Fruit fly (Drosophila melanogaster) whole organism, embryonic: ENCODE measurements around the gene CG13012.
A peak's percentile ranks its signal among the peaks of the same experiment; 100 is the strongest.

Source experiments
- Asciz ChIP-seq: fragments of 200-800 bp; sonication (Bioruptor generic); optimal IDR thresholded peaks from 2 replicates; lab custom pipeline; 2017; ENCODE audit warnings: missing biosample characterization, mild to moderate bottlenecking, missing genetic modification characterization, missing genetic modification reagents
- B-H1 ChIP-seq: fragments of 200-800 bp; sonication (Bioruptor generic); IDR thresholded peaks from 3 replicates; pipeline ENCODE4 v1.3.6; 2022; ENCODE audit warnings: missing biosample characterization, missing genetic modification characterization
- CG12299 ChIP-seq: fragments of 200-800 bp; sonication (Bioruptor generic); optimal IDR thresholded peaks from 2 replicates; lab custom pipeline; 2018; ENCODE audit warnings: missing biosample characterization, mild to moderate bottlenecking, missing genetic modification characterization
- CG12659 ChIP-seq: fragments of 200-800 bp; sonication (Bioruptor generic); optimal IDR thresholded peaks from 3 replicates; lab custom pipeline; 2017; ENCODE audit warnings: mild to moderate bottlenecking, missing biosample characterization, missing genetic modification reagents, missing genetic modification characterization
- CG12942 ChIP-seq: fragments of 200-800 bp; sonication (Bioruptor generic); optimal IDR thresholded peaks from 3 replicates; lab custom pipeline; 2016; ENCODE audit warnings: missing biosample characterization, missing genetic modification characterization
- CG13296 ChIP-seq: fragments of 200-800 bp; sonication (Bioruptor generic); optimal IDR thresholded peaks from 3 replicates; lab custom pipeline; 2018; ENCODE audit warnings: missing biosample characterization, mild to moderate bottlenecking, missing genetic modification characterization
- CG16779 ChIP-seq: fragments of 200-800 bp; sonication (Bioruptor generic); IDR thresholded peaks from 2 replicates; pipeline ENCODE4 v1.3.6; 2022; ENCODE audit warnings: missing biosample characterization, missing genetic modification characterization
- CG2129 ChIP-seq: fragments of 200-800 bp; sonication (Bioruptor generic); IDR thresholded peaks from 2 replicates; pipeline ENCODE4 v1.3.6; 2022; ENCODE audit warnings: missing biosample characterization, missing genetic modification characterization; ENCODE audit not compliant: partially characterized antibody
- CG30403 ChIP-seq: fragments of 200-800 bp; sonication (Bioruptor generic); optimal IDR thresholded peaks from 3 replicates; lab custom pipeline; 2016; ENCODE audit warnings: missing biosample characterization, missing genetic modification characterization
- CG34376 ChIP-seq: fragments of 200-800 bp; sonication (Bioruptor generic); optimal IDR thresholded peaks from 2 replicates; lab custom pipeline; 2018; ENCODE audit warnings: missing biosample characterization, mild to moderate bottlenecking, missing genetic modification characterization
- CG4707 ChIP-seq: fragments of 200-800 bp; sonication (Bioruptor generic); optimal IDR thresholded peaks from 2 replicates; lab custom pipeline; 2018; ENCODE audit warnings: missing biosample characterization, mild to moderate bottlenecking, missing genetic modification characterization, moderate library complexity
- CG5953 ChIP-seq: fragments of 200-800 bp; sonication (Bioruptor generic); IDR thresholded peaks from 2 replicates; pipeline ENCODE4 v1.3.6; 2022; ENCODE audit warnings: missing biosample characterization, missing genetic modification characterization
- CG6175 ChIP-seq: fragments of 200-800 bp; sonication (Bioruptor generic); IDR thresholded peaks from 3 replicates; pipeline ENCODE4 v1.3.6; 2022; ENCODE audit warnings: missing biosample characterization, missing genetic modification characterization
- Camta ChIP-seq: fragments of 200-800 bp; sonication (Bioruptor generic); optimal IDR thresholded peaks from 2 replicates; lab custom pipeline; 2016; ENCODE audit warnings: missing biosample characterization, missing genetic modification characterization
- Dek ChIP-seq: fragments of 200-800 bp; sonication (Bioruptor generic); optimal IDR thresholded peaks from 3 replicates; lab custom pipeline; 2019; ENCODE audit warnings: missing biosample characterization, mild to moderate bottlenecking, missing genetic modification characterization, moderate library complexity
- E2f1 ChIP-seq: fragments of 200-800 bp; sonication (Bioruptor generic); IDR thresholded peaks from 2 replicates; pipeline ENCODE4 v1.3.6; 2022; ENCODE audit warnings: missing biosample characterization, missing genetic modification characterization
- Gsc ChIP-seq: fragments of 200-800 bp; sonication (Bioruptor generic); IDR thresholded peaks from 2 replicates; pipeline ENCODE4 v1.3.6; 2022; ENCODE audit warnings: missing biosample characterization, missing genetic modification characterization
- H2.0 ChIP-seq: fragments of 200-800 bp; sonication (Bioruptor generic); IDR thresholded peaks from 2 replicates; pipeline ENCODE4 v1.3.6; 2022; ENCODE audit warnings: missing biosample characterization, missing genetic modification characterization
- HLH54F ChIP-seq: fragments of 200-800 bp; sonication (Bioruptor generic); optimal IDR thresholded peaks from 3 replicates; lab custom pipeline; 2016; ENCODE audit warnings: missing biosample characterization, missing genetic modification characterization
- Hey ChIP-seq: fragments of 200-800 bp; sonication (Bioruptor generic); optimal IDR thresholded peaks from 3 replicates; lab custom pipeline; 2018; ENCODE audit warnings: missing biosample characterization, mild to moderate bottlenecking, missing genetic modification characterization
- HmgD ChIP-seq: fragments of 200-800 bp; sonication (Bioruptor generic); optimal IDR thresholded peaks from 3 replicates; lab custom pipeline; 2016; ENCODE audit warnings: missing biosample characterization, missing genetic modification characterization
- Hr39 ChIP-seq: fragments of >200 bp; optimal IDR thresholded peaks from 2 replicates; lab custom pipeline; 2017
- Mes4 ChIP-seq: fragments of 200-800 bp; sonication (Bioruptor generic); optimal IDR thresholded peaks from 2 replicates; lab custom pipeline; 2016; ENCODE audit warnings: missing biosample characterization, missing genetic modification characterization
- Mrtf ChIP-seq: fragments of 200-800 bp; sonication (Bioruptor generic); IDR thresholded peaks from 3 replicates; pipeline ENCODE4 v1.3.6; 2022; ENCODE audit warnings: missing biosample characterization, missing genetic modification characterization
- Myb ChIP-seq: fragments of 200-800 bp; sonication (Bioruptor generic); optimal IDR thresholded peaks from 2 replicates; lab custom pipeline; 2016; ENCODE audit warnings: missing biosample characterization, missing genetic modification characterization
- Nf-YA ChIP-seq: fragments of 200-800 bp; sonication (Bioruptor generic); IDR thresholded peaks from 2 replicates; pipeline ENCODE4 v1.3.6; 2022; ENCODE audit warnings: missing biosample characterization, missing genetic modification characterization
- Nf-YC ChIP-seq: fragments of 200-800 bp; optimal IDR thresholded peaks from 3 replicates; lab custom pipeline; 2019; ENCODE audit warnings: missing biosample characterization, mild to moderate bottlenecking, missing genetic modification characterization, moderate library complexity
- Sry-β ChIP-seq: fragments of 200-800 bp; sonication (Bioruptor generic); optimal IDR thresholded peaks from 2 replicates; lab custom pipeline; 2018; ENCODE audit warnings: missing biosample characterization, mild to moderate bottlenecking, missing genetic modification characterization, moderate library complexity
- Taf1 ChIP-seq: fragments of 200-800 bp; sonication (Bioruptor generic); IDR thresholded peaks from 2 replicates; pipeline ENCODE4 v1.3.6; 2022; ENCODE audit warnings: missing biosample characterization, missing genetic modification characterization
- Trl ChIP-seq, 3 experiments: fragments of >200 bp in 2 of 3; fragments of 200-800 bp in 1 of 3; sonication (Bioruptor generic) in 1 of 3; optimal IDR thresholded peaks; 2 replicates in 1 of 3; 3 replicates in 2 of 3; lab custom pipeline; 2016 to 2017; ENCODE audit warnings: missing biosample characterization in 1 of 3, missing genetic modification characterization in 1 of 3
- Vsx1 ChIP-seq: fragments of 200-800 bp; sonication (Bioruptor generic); optimal IDR thresholded peaks from 2 replicates; lab custom pipeline; 2017; ENCODE audit warnings: missing biosample characterization, mild to moderate bottlenecking, missing genetic modification characterization, missing genetic modification reagents
- bbx ChIP-seq: fragments of 200-800 bp; sonication (Bioruptor generic); IDR thresholded peaks from 2 replicates; pipeline ENCODE4 v1.3.6; 2022; ENCODE audit warnings: missing biosample characterization, missing genetic modification characterization; ENCODE audit not compliant: partially characterized antibody
- da ChIP-seq: fragments of 200-800 bp; sonication (Bioruptor generic); optimal IDR thresholded peaks from 2 replicates; lab custom pipeline; 2016; ENCODE audit warnings: missing biosample characterization, missing genetic modification characterization
- dati ChIP-seq: fragments of 200-800 bp; sonication (Bioruptor generic); IDR thresholded peaks from 2 replicates; pipeline ENCODE4 v1.3.6; 2022; ENCODE audit warnings: missing biosample characterization, missing genetic modification characterization
- exex ChIP-seq: fragments of 200-800 bp; sonication (Bioruptor generic); optimal IDR thresholded peaks from 4 replicates; lab custom pipeline; 2018; ENCODE audit warnings: missing biosample characterization, mild to moderate bottlenecking, missing genetic modification characterization, moderate library complexity
- fd102C ChIP-seq: fragments of 200-800 bp; sonication (Bioruptor generic); optimal IDR thresholded peaks from 2 replicates; lab custom pipeline; 2018; ENCODE audit warnings: missing biosample characterization, mild to moderate bottlenecking, missing genetic modification characterization, moderate library complexity
- fd64A ChIP-seq: fragments of 200-800 bp; sonication (Bioruptor generic); optimal IDR thresholded peaks from 3 replicates; lab custom pipeline; 2018; ENCODE audit warnings: missing biosample characterization, mild to moderate bottlenecking, missing genetic modification characterization
- ftz-f1 ChIP-seq: fragments of 200-800 bp; sonication (Bioruptor generic); optimal IDR thresholded peaks from 2 replicates; lab custom pipeline; 2016; ENCODE audit warnings: missing biosample characterization, missing genetic modification characterization
- gro ChIP-seq: fragments of 200-800 bp; sonication (Bioruptor generic); optimal IDR thresholded peaks from 2 replicates; lab custom pipeline; 2016; ENCODE audit warnings: missing biosample characterization, missing genetic modification characterization
- hth ChIP-seq: fragments of >200 bp; optimal IDR thresholded peaks from 2 replicates; lab custom pipeline; 2017; ENCODE audit warnings: inconsistent platforms
- jumu ChIP-seq: fragments of 200-800 bp; sonication (Bioruptor generic); optimal IDR thresholded peaks from 3 replicates; lab custom pipeline; 2016; ENCODE audit warnings: missing biosample characterization, missing genetic modification characterization
- lbe ChIP-seq: fragments of 200-800 bp; sonication (Bioruptor generic); optimal IDR thresholded peaks from 2 replicates; lab custom pipeline; 2016; ENCODE audit warnings: missing biosample characterization, mild to moderate bottlenecking, missing genetic modification characterization
- pnt ChIP-seq: fragments of 200-800 bp; sonication (Bioruptor generic); optimal IDR thresholded peaks from 3 replicates; lab custom pipeline; 2016; ENCODE audit warnings: missing biosample characterization, missing genetic modification characterization
- psq ChIP-seq: fragments of 200-800 bp; sonication (Bioruptor generic); optimal IDR thresholded peaks from 2 replicates; lab custom pipeline; 2017; ENCODE audit warnings: missing biosample characterization, missing genetic modification characterization
- sens ChIP-seq: fragments of 200-800 bp; sonication (Bioruptor generic); peaks from one replicate; lab custom pipeline; 2016; ENCODE audit warnings: missing biosample characterization, missing genetic modification characterization
- sens-2 ChIP-seq: fragments of 200-800 bp; sonication (Bioruptor generic); IDR thresholded peaks from 2 replicates; pipeline ENCODE4 v1.3.6; 2022; ENCODE audit warnings: missing biosample characterization, missing genetic modification characterization
- toy ChIP-seq: fragments of 200-800 bp; sonication (Bioruptor generic); IDR thresholded peaks from 2 replicates; pipeline ENCODE4 v1.3.6; 2022; ENCODE audit warnings: missing biosample characterization, missing genetic modification characterization
- wdn ChIP-seq: fragments of 200-800 bp; sonication (Bioruptor generic); IDR thresholded peaks from 2 replicates; pipeline ENCODE4 v1.3.6; 2022; ENCODE audit warnings: missing biosample characterization, missing genetic modification characterization

CG13012 gene

DNA sequence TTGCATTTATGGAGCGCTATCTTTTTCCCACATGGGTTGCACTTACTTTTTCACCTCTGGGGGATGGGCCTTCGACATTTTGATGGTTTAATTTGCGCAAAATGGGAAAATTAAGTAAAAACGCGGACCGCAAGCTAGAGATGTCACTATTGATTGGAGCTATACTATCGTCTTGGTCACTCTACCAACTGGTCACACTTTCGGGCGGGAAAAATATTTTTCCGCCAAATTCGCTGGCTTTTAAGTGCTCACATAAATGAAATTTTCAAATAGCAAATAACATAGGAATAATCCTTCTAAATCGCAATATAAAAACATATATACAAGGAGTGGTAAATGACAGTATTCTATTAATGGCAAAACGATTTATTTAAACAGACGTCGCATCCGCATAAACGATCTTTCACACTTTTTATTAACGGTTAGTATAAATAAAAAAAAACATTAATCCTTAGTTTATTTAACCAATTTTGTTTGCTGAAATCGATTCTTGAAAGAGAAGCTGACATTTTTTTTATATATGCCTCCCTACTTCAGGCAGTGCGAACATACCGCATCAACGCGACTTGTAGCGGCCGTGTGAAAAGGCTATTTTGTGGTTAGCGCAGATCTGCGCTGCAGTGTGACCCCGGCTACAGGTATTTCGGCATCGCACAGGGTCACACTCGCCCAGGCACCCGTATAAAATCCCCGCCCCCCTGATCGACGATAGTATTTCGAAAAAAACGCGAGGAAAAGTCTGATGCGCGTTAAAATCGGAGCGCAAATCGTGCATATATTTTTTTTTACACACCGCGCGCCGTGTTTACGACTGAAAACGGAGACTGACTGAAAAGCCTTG is 36.1 kb downstream of the CG13012 start, which contains the start of the genes SNRPG and mthl1 (continued):
- TF ChIP-seq Asciz (GFP tag; lab: Kevin White, UChicago) (no peak), gro (GFP tag; lab: Kevin White, UChicago) (no peak), Nf-YC (tag; lab: Kevin White, UChicago) (peak; percentile 46), CG12299 (tag; lab: Kevin White, UChicago) (peak; percentile 2), bbx (GFP tag; lab: Robert Waterston, UW) (peak; percentile 64), CG4707 (no peak), Mrtf (GFP tag; lab: Robert Waterston, UW) (peak; percentile 95), wdn (GFP tag; lab: Robert Waterston, UW) (peak; percentile 90), B-H1 (GFP tag; lab: Robert Waterston, UW) (peak; percentile 88), Mes4 (peak; percentile 32), Dek (peak; percentile 82), CG13296 (GFP tag; lab: Kevin White, UChicago) (peak; percentile 48), sens-2 (GFP tag; lab: Robert Waterston, UW) (peak; percentile 77), Gsc (peak; percentile 92), lbe (GFP tag; lab: Kevin White, UChicago) (no peak), H2.0 (GFP tag; lab: Robert Waterston, UW) (peak; percentile 93), fd64A (GFP tag; lab: Kevin White, UChicago) (peak; percentile 51), sens (GFP tag; lab: Kevin White, UChicago) (peak; percentile 83), CG16779 (peak; percentile 81), ftz-f1 (GFP tag; lab: Kevin White, UChicago) (no peak), toy (peak; percentile 78), E2f1 (GFP tag; lab: Robert Waterston, UW) (peak; percentile 94), Sry-β (GFP tag; lab: Kevin White, UChicago) (peak; percentile 71), hth (lab: Kevin White, UChicago) (no peak)

DNA sequence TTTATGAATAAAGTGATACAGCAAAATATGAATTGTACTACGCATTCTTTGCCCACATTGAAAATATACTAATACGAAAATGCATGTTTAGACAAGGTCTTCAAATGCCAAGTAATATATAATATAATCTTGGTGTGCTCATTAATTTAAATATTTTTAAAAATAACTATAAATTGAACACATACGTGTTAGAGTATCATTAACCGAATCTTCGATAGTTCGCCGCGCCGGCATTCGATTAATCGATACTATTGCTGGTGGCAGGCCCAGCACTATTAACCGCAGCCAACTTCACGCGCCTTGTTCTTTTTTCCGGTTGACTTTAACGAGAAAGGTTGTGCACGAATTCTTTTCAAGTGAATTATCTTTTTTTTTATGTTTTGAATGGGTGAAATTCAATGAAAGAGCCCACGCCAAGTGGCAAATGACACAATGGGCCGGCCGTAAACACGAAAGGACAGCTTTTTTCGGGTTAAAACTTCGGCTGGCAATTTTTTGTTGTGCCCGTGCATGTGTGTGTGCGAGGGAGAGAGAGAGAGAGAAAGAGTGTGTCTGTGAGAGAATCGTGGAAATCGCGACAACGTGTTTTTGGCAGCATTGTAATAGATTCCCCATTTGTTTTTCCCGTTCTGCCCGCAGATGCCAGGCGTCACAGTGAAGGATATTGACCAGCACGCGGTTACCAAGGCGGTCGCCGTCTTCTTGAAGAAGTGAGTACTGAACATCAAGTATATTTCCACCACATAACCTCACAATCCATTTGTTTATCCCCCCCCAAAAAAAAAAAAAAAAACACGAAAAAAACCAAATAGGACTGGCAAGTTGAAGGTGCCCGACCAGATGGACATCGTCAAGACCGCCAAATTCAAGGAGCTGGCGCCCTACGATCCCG is 38.7 kb downstream of the CG13012 start, which contains the start of gene RpS19a:
Gene RpS19a, plus strand, starts transcription at position 301 of the 892 bp plus-strand sequence.
- peak; percentile 41 for TF ChIP-seq Camta (GFP tag; lab: Kevin White, UChicago)
- TF ChIP-seq CG5953 (GFP tag; lab: Robert Waterston, UW): peak; percentile 75
- TF ChIP-seq Myb (GFP tag; lab: Kevin White, UChicago): peak; percentile 5
- TF ChIP-seq CG6175 (GFP tag; lab: Robert Waterston, UW): peak; percentile 73
- peak; percentile 21 for TF ChIP-seq CG12942
- no peak for TF ChIP-seq Hr39 (lab: Kevin White, UChicago)
- TF ChIP-seq fd102C (GFP tag; lab: Kevin White, UChicago): peak; percentile 53
- TF ChIP-seq HLH54F (GFP tag; lab: Kevin White, UChicago): peak; percentile 16
- TF ChIP-seq CG2129 (GFP tag; lab: Robert Waterston, UW): no peak; the same call in 1 of the 2 replicates
- TF ChIP-seq da (GFP tag; lab: Kevin White, UChicago): no peak
- TF ChIP-seq CG34376 (GFP tag; lab: Kevin White, UChicago): peak; percentile 96
- TF ChIP-seq HmgD (GFP tag; lab: Kevin White, UChicago): peak; percentile 40
- peak; percentile 55 for TF ChIP-seq exex (tag; lab: Kevin White, UChicago)
- TF ChIP-seq Trl (optimal IDR thresholded peaks at IDR 0.05; lab: Kevin White, UChicago): peak in 1 of 2 experiments; percentile 56
- peak; percentile 58 for TF ChIP-seq Trl (GFP tag; optimal IDR thresholded peaks at IDR 0.05; lab: Kevin White, UChicago)
- no peak for TF ChIP-seq jumu
- no peak for TF ChIP-seq pnt (GFP tag; lab: Kevin White, UChicago)
- TF ChIP-seq psq (GFP tag; lab: Kevin White, UChicago): no peak
- TF ChIP-seq Vsx1 (GFP tag; lab: Kevin White, UChicago): peak; percentile 83
- TF ChIP-seq Taf1: peak; percentile 21; the same call in 1 of the 2 replicates
- TF ChIP-seq Hey (tag; lab: Kevin White, UChicago): peak; percentile 74
- TF ChIP-seq CG12659: peak; percentile 84
- 0 out of 2 replicates have a peak, but pooled peaks have one; percentile 46 for TF ChIP-seq dati
- TF ChIP-seq Nf-YA (GFP tag; lab: Robert Waterston, UW): peak; percentile 72
- peak; percentile 50 for TF ChIP-seq CG30403 (GFP tag; lab: Kevin White, UChicago)
